Fruit fly (Drosophila melanogaster): ENCODE results near the gene CG2004.

The CG2004 gene

dm6 chrX:8665576-8666297 is 49.0 kb downstream of the CG2004 start (continued):
- TF ChIP-seq CG10267 (tag; optimal IDR thresholded peaks at IDR 0.05) = peak; percentile 25
- peak; percentile 37 for TF ChIP-seq CG17829 (tag; optimal IDR thresholded peaks at IDR 0.05)
- TF ChIP-seq Nf-YB (GFP tag; optimal IDR thresholded peaks at IDR 0.05) = no peak
- TF ChIP-seq gcm2 (GFP tag; optimal IDR thresholded peaks at IDR 0.05) = no peak
- TF ChIP-seq phol (tag; optimal IDR thresholded peaks at IDR 0.05) = peak; percentile 15
- TF ChIP-seq az2 (GFP tag; optimal IDR thresholded peaks at IDR 0.05) = no peak
- TF ChIP-seq CG7928 (GFP tag; optimal IDR thresholded peaks at IDR 0.05) = no peak
- no peak for TF ChIP-seq CG15011 (GFP tag; optimal IDR thresholded peaks at IDR 0.05)
- no peak for TF ChIP-seq Sry-δ (GFP tag; optimal IDR thresholded peaks at IDR 0.05)
- TF ChIP-seq sqz (GFP tag; optimal IDR thresholded peaks at IDR 0.05) = no peak
- TF ChIP-seq CG2712 (tag; optimal IDR thresholded peaks at IDR 0.05) = peak; percentile 59
- TF ChIP-seq C15 (GFP tag; IDR thresholded peaks at IDR 0.05) = no peak
- no peak for TF ChIP-seq Hr3 (GFP tag; optimal IDR thresholded peaks at IDR 0.05)
- peak; percentile 53 for TF ChIP-seq pros (GFP tag; optimal IDR thresholded peaks at IDR 0.05)
- peak; percentile 20 for TF ChIP-seq CG8924 (tag; optimal IDR thresholded peaks at IDR 0.05)
- TF ChIP-seq twi (tag; optimal IDR thresholded peaks at IDR 0.05) = no peak
- TF ChIP-seq CG9215 (GFP tag; IDR thresholded peaks at IDR 0.05) = no peak
- no peak for TF ChIP-seq fd3F (GFP tag; optimal IDR thresholded peaks at IDR 0.05)
- TF ChIP-seq prd (optimal IDR thresholded peaks at IDR 0.05) = no peak
- TF ChIP-seq prd (GFP tag; IDR thresholded peaks at IDR 0.05) = peak; percentile 43; the same call in 1 of the 3 replicates
- no peak for TF ChIP-seq kay (GFP tag; optimal IDR thresholded peaks at IDR 0.05)
- peak; percentile 4 for TF ChIP-seq CoRest (tag; optimal IDR thresholded peaks at IDR 0.05)
- no peak for TF ChIP-seq run (tag; optimal IDR thresholded peaks at IDR 0.05)
- TF ChIP-seq dysf (GFP tag; IDR thresholded peaks at IDR 0.05) = no peak
- peak; percentile 15 for TF ChIP-seq unpg (GFP tag; optimal IDR thresholded peaks at IDR 0.05)
- no peak for TF ChIP-seq slbo (GFP tag; IDR thresholded peaks at IDR 0.05)
- no peak for TF ChIP-seq BEAF-32 (GFP tag; optimal IDR thresholded peaks at IDR 0.05)
- TF ChIP-seq CG16815 (GFP tag; optimal IDR thresholded peaks at IDR 0.05) = no peak
- TF ChIP-seq gem (tag; optimal IDR thresholded peaks at IDR 0.05) = peak; percentile 47
- TF ChIP-seq CG9727 (GFP tag; optimal IDR thresholded peaks at IDR 0.05) = peak; percentile 33
- no peak for TF ChIP-seq ttk (GFP tag; IDR thresholded peaks at IDR 0.05)
- TF ChIP-seq CG6791 (GFP tag; IDR thresholded peaks at IDR 0.05; ENCODE audit: partially characterized antibody) = no peak
- peak in 1 of 3 experiments; percentile 47 for TF ChIP-seq lola (GFP tag; optimal IDR thresholded peaks at IDR 0.05)
- TF ChIP-seq CG12391 (tag; optimal IDR thresholded peaks at IDR 0.05) = peak; percentile 18
- no peak for TF ChIP-seq esg (GFP tag; conservative IDR thresholded peaks at IDR 0.05)
- TF ChIP-seq Bgb (GFP tag; IDR thresholded peaks at IDR 0.05; ENCODE audit: partially characterized antibody) = no peak
- peak; percentile 54 for TF ChIP-seq Xrp1 (GFP tag; IDR thresholded peaks at IDR 0.05)
- no peak for TF ChIP-seq CG5953 (GFP tag; IDR thresholded peaks at IDR 0.05)
- TF ChIP-seq dmrt11E (tag; optimal IDR thresholded peaks at IDR 0.05) = peak; percentile 57
- peak; percentile 71 for TF ChIP-seq zf30C (GFP tag; optimal IDR thresholded peaks at IDR 0.05)
- no peak for TF ChIP-seq CG8089 (GFP tag; optimal IDR thresholded peaks at IDR 0.05)
- no peak for TF ChIP-seq kah (GFP tag; optimal IDR thresholded peaks at IDR 0.05)
- peak; percentile 5 for TF ChIP-seq grau (tag; optimal IDR thresholded peaks at IDR 0.05)
- TF ChIP-seq CG12942 (GFP tag; optimal IDR thresholded peaks at IDR 0.05) = no peak
- no peak for TF ChIP-seq CG31224 (GFP tag; IDR thresholded peaks at IDR 0.05)
- TF ChIP-seq CG15696 (tag; optimal IDR thresholded peaks at IDR 0.05) = peak; percentile 66
- peak; percentile 6 for TF ChIP-seq CG15601 (tag; optimal IDR thresholded peaks at IDR 0.05)
- no peak for TF ChIP-seq Dref (GFP tag; IDR thresholded peaks at IDR 0.05)
- no peak for TF ChIP-seq CG1603 (tag; optimal IDR thresholded peaks at IDR 0.05)

Measured in whole organism, embryonic.